Fruit fly (Drosophila melanogaster) whole organism, prepupa: Measurements from ENCODE around the gene jet.

Experiments
- Eip78C ChIP-seq: fragments of 200-800 bp; sonication (Bioruptor generic); peaks from one replicate; lab custom pipeline; 2016; ENCODE audit warnings: missing biosample characterization, missing genetic modification characterization
- Eip93F ChIP-seq: fragments of 200-800 bp; sonication (Bioruptor generic); optimal IDR thresholded peaks from 2 replicates; lab custom pipeline; 2016; ENCODE audit warnings: missing biosample characterization, mild to moderate bottlenecking, missing genetic modification characterization
- Hr38 ChIP-seq: sonication (Bioruptor generic); optimal IDR thresholded peaks from 2 replicates; lab custom pipeline; 2016; ENCODE audit warnings: missing biosample characterization, missing genetic modification characterization
- acj6 ChIP-seq: fragments of 200-800 bp; sonication (Bioruptor generic); optimal IDR thresholded peaks from 3 replicates; lab custom pipeline; 2016; ENCODE audit warnings: missing biosample characterization, missing genetic modification characterization
- dac ChIP-seq: fragments of 200-800 bp; sonication (Bioruptor generic); optimal IDR thresholded peaks from 2 replicates; lab custom pipeline; 2017; ENCODE audit warnings: missing biosample characterization, mild to moderate bottlenecking, missing genetic modification characterization
- salr ChIP-seq, 2 experiments: fragments of 200-800 bp; sonication (Bioruptor generic); optimal IDR thresholded peaks; 3 replicates each; lab custom pipeline; 2016 to 2018; ENCODE audit warnings: missing biosample characterization in 2 of 2, missing genetic modification characterization in 2 of 2, mild to moderate bottlenecking in 1 of 2
- vri ChIP-seq: fragments of 200-800 bp; sonication (Bioruptor generic); optimal IDR thresholded peaks from 3 replicates; lab custom pipeline; 2016; ENCODE audit warnings: missing biosample characterization, mild to moderate bottlenecking, missing genetic modification characterization

DNA sequence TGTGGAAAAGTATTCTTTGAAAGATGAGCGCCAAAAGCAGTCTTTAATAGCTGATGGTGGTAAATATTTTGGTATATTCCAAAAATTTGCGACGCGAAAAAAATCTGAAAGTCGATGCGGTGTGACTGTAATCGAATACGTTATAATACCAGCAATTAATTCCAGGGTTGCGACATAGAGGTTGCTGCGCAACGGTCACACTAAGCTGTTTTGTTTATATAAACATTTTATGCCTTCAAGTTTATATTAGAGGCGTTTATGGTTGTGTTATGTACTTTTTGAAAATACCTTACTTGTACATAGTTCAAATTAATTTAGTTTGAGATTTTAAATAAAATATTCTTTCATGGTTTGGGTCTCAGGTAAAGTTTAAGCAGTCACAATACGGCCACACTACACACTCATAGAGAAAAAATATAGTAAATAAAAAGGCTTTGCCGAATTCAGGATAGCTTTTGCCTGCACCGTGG lies 21.8 kb upstream of the jet start, which contains the start of gene CG14043:
- no peak for TF ChIP-seq acj6 (GFP tag; lab: Kevin White, UChicago)
- no peak for TF ChIP-seq dac (GFP tag; lab: Kevin White, UChicago)
- no peak for TF ChIP-seq salr (GFP tag; optimal IDR thresholded peaks at IDR 0.05; lab: Kevin White, UChicago)
- no peak for TF ChIP-seq Hr38
- no peak for TF ChIP-seq Eip93F (GFP tag; lab: Kevin White, UChicago)
- no peak for TF ChIP-seq Eip78C (GFP tag; lab: Kevin White, UChicago)
- no peak for TF ChIP-seq vri (GFP tag; lab: Kevin White, UChicago)
